Worm (Caenorhabditis elegans) whole organism, late embryonic: ENCODE measurements around the gene cogc-8.

Experiments used
- F13H6.1 ChIP-seq: sonication (generic microtip); optimal IDR thresholded peaks from 2 replicates; lab custom pipeline; 2016; ENCODE audit warnings: missing genetic modification characterization, missing compliant biosample characterization
- T23F11.4 ChIP-seq: fragments of 200-800 bp; sonication (Bioruptor generic); optimal IDR thresholded peaks from 2 replicates; lab custom pipeline; 2018; ENCODE audit warnings: mild to moderate bottlenecking, missing genetic modification characterization, missing compliant biosample characterization
- Y22D7AL.16 ChIP-seq: sonication (generic microtip); optimal IDR thresholded peaks from 2 replicates; lab custom pipeline; 2016; ENCODE audit warnings: missing genetic modification characterization, missing compliant biosample characterization
- ahr-1 ChIP-seq: sonication (generic microtip); optimal IDR thresholded peaks from 2 replicates; lab custom pipeline; 2016; ENCODE audit warnings: missing genetic modification characterization, missing compliant biosample characterization
- ama-1 ChIP-seq: fragments of 150-350 bp; optimal IDR thresholded peaks from 2 replicates; lab custom pipeline; 2014
- ceh-14 ChIP-seq: sonication (generic microtip); optimal IDR thresholded peaks from 2 replicates; lab custom pipeline; 2016; ENCODE audit warnings: missing genotype, missing genetic modification characterization, missing compliant biosample characterization
- ceh-19 ChIP-seq: fragments of 200-800 bp; sonication (Bioruptor generic); optimal IDR thresholded peaks from 2 replicates; lab custom pipeline; 2018; ENCODE audit warnings: mild to moderate bottlenecking, missing genetic modification characterization, missing compliant biosample characterization
- ceh-2 ChIP-seq: sonication (generic microtip); optimal IDR thresholded peaks from 2 replicates; lab custom pipeline; 2016; ENCODE audit warnings: missing genotype, missing genetic modification characterization, missing compliant biosample characterization
- ceh-22 ChIP-seq: sonication (generic microtip); optimal IDR thresholded peaks from 2 replicates; lab custom pipeline; 2017; ENCODE audit warnings: missing biosample characterization, missing genetic modification characterization
- ceh-24 ChIP-seq: sonication (generic microtip); optimal IDR thresholded peaks from 2 replicates; lab custom pipeline; 2016; ENCODE audit warnings: mild to moderate bottlenecking, missing genetic modification characterization, missing compliant biosample characterization
- ceh-34 ChIP-seq: sonication (generic microtip); optimal IDR thresholded peaks from 2 replicates; lab custom pipeline; 2016; ENCODE audit warnings: mild to moderate bottlenecking, missing genetic modification characterization, missing compliant biosample characterization
- ceh-45 ChIP-seq: fragments of 200-800 bp; sonication (Bioruptor generic); IDR thresholded peaks from 2 replicates; pipeline ENCODE4 v1.3.6; 2022; ENCODE audit warnings: missing genetic modification reagents, missing genetic modification characterization, missing compliant biosample characterization
- ceh-48 ChIP-seq: sonication (generic microtip); optimal IDR thresholded peaks from 2 replicates; lab custom pipeline; 2016; ENCODE audit warnings: missing genetic modification characterization, inconsistent platforms, missing compliant biosample characterization
- ceh-6 ChIP-seq: fragments of 200-800 bp; sonication (Bioruptor generic); optimal IDR thresholded peaks from 2 replicates; lab custom pipeline; 2018; ENCODE audit warnings: mild to moderate bottlenecking, missing genetic modification characterization, missing compliant biosample characterization
- ceh-9 ChIP-seq: sonication (generic microtip); optimal IDR thresholded peaks from 2 replicates; lab custom pipeline; 2016; ENCODE audit warnings: mild to moderate bottlenecking, missing genetic modification characterization, inconsistent platforms, missing compliant biosample characterization
- dmd-4 ChIP-seq: sonication (generic microtip); optimal IDR thresholded peaks from 2 replicates; lab custom pipeline; 2016; ENCODE audit warnings: borderline replicate concordance, missing genetic modification characterization, missing compliant biosample characterization
- elt-2 ChIP-seq: sonication (generic microtip); optimal IDR thresholded peaks from 2 replicates; lab custom pipeline; 2016; ENCODE audit warnings: missing genetic modification reagents, missing genetic modification characterization, missing compliant biosample characterization
- ets-4 ChIP-seq: sonication (generic microtip); optimal IDR thresholded peaks from 2 replicates; lab custom pipeline; 2016; ENCODE audit warnings: missing genetic modification characterization, missing compliant biosample characterization
- eyg-1 ChIP-seq: sonication (generic microtip); optimal IDR thresholded peaks from 2 replicates; lab custom pipeline; 2016; ENCODE audit warnings: missing genotype, missing genetic modification characterization, missing compliant biosample characterization
- fax-1 ChIP-seq: sonication (generic microtip); optimal IDR thresholded peaks from 2 replicates; lab custom pipeline; 2016; ENCODE audit warnings: missing genotype, missing genetic modification characterization, missing compliant biosample characterization
- fkh-10 ChIP-seq: fragments of 150-350 bp; optimal IDR thresholded peaks from 2 replicates; lab custom pipeline; 2014; ENCODE audit warnings: missing biosample characterization, missing genetic modification reagents, missing genetic modification characterization
- fkh-6 ChIP-seq: sonication (generic microtip); optimal IDR thresholded peaks from 2 replicates; lab custom pipeline; 2016; ENCODE audit warnings: missing genetic modification characterization, missing compliant biosample characterization
- gmeb-2 ChIP-seq: sonication (generic microtip); optimal IDR thresholded peaks from 2 replicates; lab custom pipeline; 2016; ENCODE audit warnings: missing genetic modification characterization, inconsistent platforms, missing compliant biosample characterization
- hlh-13 ChIP-seq: fragments of 200-800 bp; sonication (Bioruptor generic); optimal IDR thresholded peaks from 2 replicates; lab custom pipeline; 2018; ENCODE audit warnings: mild to moderate bottlenecking, missing genetic modification characterization, missing compliant biosample characterization
- hlh-30 ChIP-seq: sonication (generic microtip); optimal IDR thresholded peaks from 2 replicates; lab custom pipeline; 2017; ENCODE audit warnings: antibody characterized with exemption, missing genetic modification characterization, missing compliant biosample characterization; ENCODE audit not compliant: insufficient read depth
- lim-6 ChIP-seq: sonication (generic microtip); optimal IDR thresholded peaks from 2 replicates; lab custom pipeline; 2016; ENCODE audit warnings: missing genetic modification characterization, missing compliant biosample characterization
- lin-11 ChIP-seq: fragments of 200-800 bp; sonication (Bioruptor generic); optimal IDR thresholded peaks from 2 replicates; lab custom pipeline; 2018; ENCODE audit warnings: mild to moderate bottlenecking, missing genetic modification characterization, missing compliant biosample characterization
- mec-3 ChIP-seq: sonication (generic microtip); optimal IDR thresholded peaks from 2 replicates; lab custom pipeline; 2016; ENCODE audit warnings: borderline replicate concordance, missing genetic modification characterization, missing compliant biosample characterization
- nhr-11 ChIP-seq: fragments of 150-350 bp; optimal IDR thresholded peaks from 2 replicates; lab custom pipeline; 2014; ENCODE audit warnings: missing biosample characterization, missing genetic modification characterization
- odd-2 ChIP-seq: sonication (generic microtip); optimal IDR thresholded peaks from 2 replicates; lab custom pipeline; 2017; ENCODE audit warnings: antibody characterized with exemption, mild to moderate bottlenecking, missing genetic modification characterization, missing compliant biosample characterization
- pqm-1 ChIP-seq: sonication (generic microtip); optimal IDR thresholded peaks from 2 replicates; lab custom pipeline; 2016; ENCODE audit warnings: missing genetic modification characterization, missing compliant biosample characterization
- sdc-2 ChIP-seq: sonication (generic microtip); optimal IDR thresholded peaks from 2 replicates; lab custom pipeline; 2016; ENCODE audit warnings: missing genotype, missing genetic modification characterization, missing compliant biosample characterization
- sox-2 ChIP-seq: fragments of 200-800 bp; sonication (Bioruptor generic); IDR thresholded peaks from 2 replicates; pipeline ENCODE4 v1.3.6; 2022; ENCODE audit warnings: missing genetic modification reagents, missing genetic modification characterization, missing compliant biosample characterization
- tbx-2 ChIP-seq: sonication (generic microtip); optimal IDR thresholded peaks from 2 replicates; lab custom pipeline; 2016; ENCODE audit warnings: missing genetic modification characterization, missing compliant biosample characterization
- tbx-7 ChIP-seq: sonication (generic microtip); optimal IDR thresholded peaks from 2 replicates; lab custom pipeline; 2016; ENCODE audit warnings: missing genotype, missing genetic modification characterization, missing compliant biosample characterization
- unc-55 ChIP-seq: sonication (generic microtip); optimal IDR thresholded peaks from 2 replicates; lab custom pipeline; 2017; ENCODE audit warnings: missing biosample characterization, missing genetic modification reagents, missing genetic modification characterization

Gene cogc-8

ce11 chrIV:237350-237749 is 2.9 kb upstream of the cogc-8 start, which contains the start of gene ints-13:
Gene ints-13, minus strand, starts transcription at chrIV:237450.
- no peak for TF ChIP-seq nhr-11 (tag; lab: Kevin White, UChicago)
- no peak for TF ChIP-seq sdc-2 (tag; lab: Kevin White, UChicago)
- TF ChIP-seq ceh-34 (tag; lab: Kevin White, UChicago): no peak
- no peak for TF ChIP-seq lin-11 (tag; lab: Kevin White, UChicago)
- TF ChIP-seq F13H6.1 (tag; lab: Kevin White, UChicago): no peak
- no peak for TF ChIP-seq fax-1 (tag; lab: Kevin White, UChicago)
- TF ChIP-seq lim-6 (tag; lab: Kevin White, UChicago): no peak

DNA sequence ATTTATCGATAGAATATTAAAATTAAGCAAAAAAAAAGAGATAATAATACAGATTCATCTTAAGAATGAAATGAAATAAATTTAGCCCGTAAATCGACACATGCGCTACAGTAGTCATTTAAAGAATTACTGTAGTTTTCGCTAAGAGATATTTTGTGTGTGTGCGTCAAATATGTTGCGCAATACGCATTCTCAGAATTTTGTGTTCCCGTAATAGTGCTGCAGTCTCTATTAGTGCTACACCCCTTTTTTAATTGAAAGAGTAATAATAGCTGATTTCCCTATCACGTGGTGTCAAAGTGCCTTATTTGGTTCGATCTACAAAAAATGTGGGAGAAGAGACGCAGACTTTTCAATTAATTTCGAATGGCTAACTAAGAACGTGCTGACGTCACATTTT is 4.0 kb downstream of the cogc-8 start:
- TF ChIP-seq elt-2 (tag; lab: Kevin White, UChicago) (no peak), T23F11.4 (GFP tag; lab: Kevin White, UChicago) (no peak), nhr-11 (tag; lab: Kevin White, UChicago) (no peak), ceh-14 (no peak), unc-55 (no peak), fax-1 (tag; lab: Kevin White, UChicago) (no peak), ceh-48 (tag; lab: Kevin White, UChicago) (no peak), gmeb-2 (tag; lab: Kevin White, UChicago) (no peak), dmd-4 (tag; lab: Kevin White, UChicago) (no peak), hlh-13 (no peak)

- TF ChIP-seq nhr-11 (tag; lab: Kevin White, UChicago) (no peak), ama-1 (lab: Kevin White, UChicago) (no peak), ceh-19 (GFP tag; lab: Kevin White, UChicago) (no peak), fkh-10 (no peak), tbx-2 (tag; lab: Kevin White, UChicago) (no peak), dmd-4 (tag; lab: Kevin White, UChicago) (no peak), eyg-1 (tag; lab: Kevin White, UChicago) (no peak), elt-2 (tag; lab: Kevin White, UChicago) (no peak), sox-2 (GFP tag; lab: Robert Waterston, UW) (no peak), pqm-1 (tag; lab: Kevin White, UChicago) (no peak), ets-4 (tag; lab: Kevin White, UChicago) (no peak), ahr-1 (no peak), ceh-2 (tag; lab: Kevin White, UChicago) (no peak), tbx-7 (tag; lab: Kevin White, UChicago) (no peak), T23F11.4 (GFP tag; lab: Kevin White, UChicago) (no peak), ceh-6 (GFP tag; lab: Kevin White, UChicago) (no peak), fkh-6 (tag; lab: Kevin White, UChicago) (no peak), odd-2 (tag; lab: Kevin White, UChicago) (no peak)
- TF ChIP-seq, all 69 proteins: peak for 0
Measured at ce11 chrIV:244843-245242, 4.6 kb downstream of the cogc-8 start, which contains the start of gene aass-1. Gene aass-1, plus strand, starts transcription at chrIV:245143.

- TF ChIP-seq hlh-30 (tag; lab: Kevin White, UChicago) (peak; percentile 14), mec-3 (no peak)
Measured at ce11 chrIV:247494-247893, 7.2 kb downstream of the cogc-8 start.

DNA sequence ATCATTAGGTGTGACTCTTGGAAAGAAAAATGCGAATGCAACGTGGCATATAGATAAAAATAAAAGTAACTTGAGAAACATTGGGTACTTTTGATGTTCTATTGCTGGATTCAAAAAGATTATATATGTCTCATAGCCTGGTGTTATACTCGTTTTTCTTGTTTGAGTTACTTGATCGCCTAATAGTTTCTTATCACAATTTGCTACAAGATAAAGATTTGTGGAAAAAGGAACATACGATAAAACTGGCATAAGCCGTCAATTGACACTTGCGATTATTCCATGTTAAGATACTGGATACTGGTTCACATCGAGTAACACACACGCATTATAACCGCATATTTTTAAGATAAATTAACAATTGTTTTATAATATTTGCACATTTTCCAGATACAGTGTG is 12.2 kb downstream of the cogc-8 start, which contains the start of gene grl-19:
Gene grl-19 (minus strand): TSS at position 101 of the 400 bp plus-strand sequence.
- no peak for TF ChIP-seq tbx-2 (tag; lab: Kevin White, UChicago)
- TF ChIP-seq ceh-19 (GFP tag; lab: Kevin White, UChicago): no peak
- no peak for TF ChIP-seq dmd-4 (tag; lab: Kevin White, UChicago)
- no peak for TF ChIP-seq ceh-45 (GFP tag; lab: Robert Waterston, UW)
- TF ChIP-seq F13H6.1 (tag; lab: Kevin White, UChicago): no peak
- TF ChIP-seq Y22D7AL.16 (tag; lab: Kevin White, UChicago): no peak
- no peak for TF ChIP-seq sox-2 (GFP tag; lab: Robert Waterston, UW)
- TF ChIP-seq ceh-22 (tag; lab: Kevin White, UChicago): no peak
- no peak for TF ChIP-seq ceh-24 (tag; lab: Kevin White, UChicago)
- no peak for TF ChIP-seq ceh-9 (tag; lab: Kevin White, UChicago)
